Worm (Caenorhabditis elegans): ENCODE measurements around the gene deg-3.

The deg-3 gene

ce11 chrV:11415059-11415458, at the start of gene deg-3:
deg-3 (minus strand) TSS chrV:11415159.
- no peak for TF ChIP-seq pes-1 (GFP tag; IDR thresholded peaks at IDR 0.05)
- TF ChIP-seq tbx-11 (GFP tag; IDR thresholded peaks at IDR 0.05): no peak
- no peak for TF ChIP-seq tra-4 (tag; optimal IDR thresholded peaks at IDR 0.05)
- no peak for TF ChIP-seq B0310.2 (tag; optimal IDR thresholded peaks at IDR 0.05)
- TF ChIP-seq scrt-1 (GFP tag; IDR thresholded peaks at IDR 0.05): no peak
- no peak for TF ChIP-seq sea-1 (GFP tag; conservative IDR thresholded peaks at IDR 0.05)
- no peak for TF ChIP-seq F13C5.2 (tag; optimal IDR thresholded peaks at IDR 0.05)
- no peak for TF ChIP-seq hnd-1 (tag; optimal IDR thresholded peaks at IDR 0.05)
- no peak for TF ChIP-seq ets-7 (tag; optimal IDR thresholded peaks at IDR 0.05)

- TF ChIP-seq ceh-36 (tag; optimal IDR thresholded peaks at IDR 0.05): no peak
- no peak for TF ChIP-seq F13C5.2 (tag; optimal IDR thresholded peaks at IDR 0.05)
- TF ChIP-seq tra-4 (tag; optimal IDR thresholded peaks at IDR 0.05): no peak
- TF ChIP-seq aly-1 (tag; optimal IDR thresholded peaks at IDR 0.05): no peak
- no peak for TF ChIP-seq ama-1 (optimal IDR thresholded peaks at IDR 0.05)
- no peak for TF ChIP-seq flt-1 (GFP tag; IDR thresholded peaks at IDR 0.05)
- TF ChIP-seq sea-1 (GFP tag; conservative IDR thresholded peaks at IDR 0.05): no peak
- TF ChIP-seq scrt-1 (GFP tag; IDR thresholded peaks at IDR 0.05): no peak
- TF ChIP-seq hnd-1 (tag; optimal IDR thresholded peaks at IDR 0.05): no peak
- no peak for TF ChIP-seq hmbx-1 (tag; optimal IDR thresholded peaks at IDR 0.05)
- TF ChIP-seq tbx-37 (GFP tag; conservative IDR thresholded peaks at IDR 0.05): no peak
- TF ChIP-seq pes-1 (GFP tag; IDR thresholded peaks at IDR 0.05): no peak
- no peak for TF ChIP-seq B0310.2 (tag; optimal IDR thresholded peaks at IDR 0.05)
- TF ChIP-seq ets-7 (tag; optimal IDR thresholded peaks at IDR 0.05): no peak
- TF ChIP-seq ceh-13 (GFP tag; optimal IDR thresholded peaks at IDR 0.05): no peak
- TF ChIP-seq tbx-11 (GFP tag; IDR thresholded peaks at IDR 0.05): no peak
Observed at ce11 chrV:11462963-11463453, 48.0 kb upstream of the deg-3 start, which contains the start of gene zipt-16. zipt-16 (plus strand) TSS chrV:11463013.

ce11 chrV:11459255-11459654, 44.3 kb upstream of the deg-3 start, which contains the start of gene T11F9.1:
T11F9.1 (plus strand) TSS chrV:11459555.
- TF ChIP-seq ceh-13 (GFP tag; optimal IDR thresholded peaks at IDR 0.05) (no peak), aly-1 (tag; optimal IDR thresholded peaks at IDR 0.05) (no peak), flt-1 (GFP tag; IDR thresholded peaks at IDR 0.05) (no peak), hmg-4 (GFP tag; optimal IDR thresholded peaks at IDR 0.05) (no peak), sea-1 (GFP tag; conservative IDR thresholded peaks at IDR 0.05) (no peak), hnd-1 (tag; optimal IDR thresholded peaks at IDR 0.05) (no peak)

- no peak for TF ChIP-seq hmbx-1 (tag; optimal IDR thresholded peaks at IDR 0.05)
- TF ChIP-seq ama-1 (optimal IDR thresholded peaks at IDR 0.05): no peak
Observed at ce11 chrV:11454917-11455316, 40.0 kb upstream of the deg-3 start.

ce11 chrV:11450257-11450656, 35.3 kb upstream of the deg-3 start, which contains the start of gene col-156:
col-156 (minus strand) TSS chrV:11450357.
- no peak for TF ChIP-seq sea-1 (GFP tag; conservative IDR thresholded peaks at IDR 0.05)
- TF ChIP-seq pes-1 (GFP tag; IDR thresholded peaks at IDR 0.05): no peak
- no peak for TF ChIP-seq tra-4 (tag; optimal IDR thresholded peaks at IDR 0.05)
- TF ChIP-seq flt-1 (GFP tag; IDR thresholded peaks at IDR 0.05): no peak
- no peak for TF ChIP-seq ets-7 (tag; optimal IDR thresholded peaks at IDR 0.05)
- TF ChIP-seq ama-1 (optimal IDR thresholded peaks at IDR 0.05): no peak
- no peak for TF ChIP-seq hnd-1 (tag; optimal IDR thresholded peaks at IDR 0.05)
- TF ChIP-seq scrt-1 (GFP tag; IDR thresholded peaks at IDR 0.05): no peak
- no peak for TF ChIP-seq ceh-36 (tag; optimal IDR thresholded peaks at IDR 0.05)
- TF ChIP-seq ceh-13 (GFP tag; optimal IDR thresholded peaks at IDR 0.05): no peak
- TF ChIP-seq tbx-11 (GFP tag; IDR thresholded peaks at IDR 0.05): no peak
- no peak for TF ChIP-seq aly-1 (tag; optimal IDR thresholded peaks at IDR 0.05)

- TF ChIP-seq scrt-1 (GFP tag; IDR thresholded peaks at IDR 0.05) (no peak), tbx-11 (GFP tag; IDR thresholded peaks at IDR 0.05) (no peak), ets-7 (tag; optimal IDR thresholded peaks at IDR 0.05) (no peak), hmg-4 (GFP tag; optimal IDR thresholded peaks at IDR 0.05) (no peak), B0310.2 (tag; optimal IDR thresholded peaks at IDR 0.05) (no peak), flt-1 (GFP tag; IDR thresholded peaks at IDR 0.05) (no peak), hnd-1 (tag; optimal IDR thresholded peaks at IDR 0.05) (no peak), ama-1 (optimal IDR thresholded peaks at IDR 0.05) (no peak)
Observed at ce11 chrV:11449404-11449803, 34.4 kb upstream of the deg-3 start.

ce11 chrV:11446297-11446696, 31.3 kb upstream of the deg-3 start, which contains the start of gene mig-17:
mig-17 (plus strand) TSS chrV:11446685.
- no peak for TF ChIP-seq pes-1 (GFP tag; IDR thresholded peaks at IDR 0.05)
- no peak for TF ChIP-seq scrt-1 (GFP tag; IDR thresholded peaks at IDR 0.05)
- TF ChIP-seq F13C5.2 (tag; optimal IDR thresholded peaks at IDR 0.05): no peak
- TF ChIP-seq tbx-11 (GFP tag; IDR thresholded peaks at IDR 0.05): no peak
- TF ChIP-seq B0310.2 (tag; optimal IDR thresholded peaks at IDR 0.05): no peak
- TF ChIP-seq tra-4 (tag; optimal IDR thresholded peaks at IDR 0.05): no peak
- TF ChIP-seq ama-1 (optimal IDR thresholded peaks at IDR 0.05): no peak
- TF ChIP-seq hmbx-1 (tag; optimal IDR thresholded peaks at IDR 0.05): no peak
- no peak for TF ChIP-seq flt-1 (GFP tag; IDR thresholded peaks at IDR 0.05)
- no peak for TF ChIP-seq hnd-1 (tag; optimal IDR thresholded peaks at IDR 0.05)
- no peak for TF ChIP-seq hmg-4 (GFP tag; optimal IDR thresholded peaks at IDR 0.05)
- TF ChIP-seq ets-7 (tag; optimal IDR thresholded peaks at IDR 0.05): no peak
- no peak for TF ChIP-seq ceh-13 (GFP tag; optimal IDR thresholded peaks at IDR 0.05)

- peak; percentile 25 for TF ChIP-seq hmg-4 (GFP tag; optimal IDR thresholded peaks at IDR 0.05)
- TF ChIP-seq ceh-13 (GFP tag; optimal IDR thresholded peaks at IDR 0.05): no peak
Observed at ce11 chrV:11445375-11445774, 30.4 kb upstream of the deg-3 start.

Data from whole organism, early embryonic.